Worm (Caenorhabditis elegans) whole organism, L3 larva: ENCODE measurements around the gene Y82E9BL.3.
"Not testable (repeated sequence)": the region's sequence is repeated elsewhere in the genome, so short reads cannot be mapped to it uniquely, and the experiment has no call there.

Experiments used
- ama-1 ChIP-seq: fragments of 150-350 bp; optimal IDR thresholded peaks from 2 replicates; lab custom pipeline; 2018
- ceh-82 ChIP-seq: fragments of 150-350 bp; optimal IDR thresholded peaks from 2 replicates; lab custom pipeline; 2014; ENCODE audit warnings: missing biosample characterization, missing genetic modification characterization
- daf-12 ChIP-seq: fragments of 150-350 bp; optimal IDR thresholded peaks from 2 replicates; lab custom pipeline; 2014; ENCODE audit warnings: missing biosample characterization, missing genetic modification reagents, missing genetic modification characterization
- hmg-11 ChIP-seq: sonication (generic microtip); optimal IDR thresholded peaks from 2 replicates; lab custom pipeline; 2016; ENCODE audit warnings: missing genetic modification characterization, missing compliant biosample characterization
- mdl-1 ChIP-seq: fragments of 150-350 bp; optimal IDR thresholded peaks from 2 replicates; lab custom pipeline; 2014; ENCODE audit warnings: missing biosample characterization, missing genetic modification characterization
- nhr-11 ChIP-seq: fragments of 150-350 bp; optimal IDR thresholded peaks from 2 replicates; lab custom pipeline; 2014; ENCODE audit warnings: missing biosample characterization, missing genetic modification characterization
- nhr-12 ChIP-seq: fragments of 150-350 bp; optimal IDR thresholded peaks from 2 replicates; lab custom pipeline; 2014; ENCODE audit warnings: missing biosample characterization, missing genetic modification characterization
- nhr-25 ChIP-seq: sonication (generic microtip); optimal IDR thresholded peaks from 2 replicates; lab custom pipeline; 2017; ENCODE audit warnings: missing biosample characterization, missing genetic modification characterization
- nhr-28 ChIP-seq: fragments of 150-350 bp; optimal IDR thresholded peaks from 2 replicates; lab custom pipeline; 2014; ENCODE audit warnings: missing biosample characterization, missing genetic modification characterization
- nhr-43 ChIP-seq: sonication (generic microtip); optimal IDR thresholded peaks from 2 replicates; lab custom pipeline; 2016; ENCODE audit warnings: mild to moderate bottlenecking, missing genetic modification characterization, missing compliant biosample characterization; ENCODE audit not compliant: poor library complexity, severe bottlenecking
- nhr-76 ChIP-seq: fragments of 150-350 bp; sonication (generic microtip); optimal IDR thresholded peaks from 5 replicates; lab custom pipeline; 2014; ENCODE audit warnings: missing biosample characterization, missing genetic modification characterization
- unc-39 ChIP-seq: sonication (generic microtip); optimal IDR thresholded peaks from 4 replicates; lab custom pipeline; 2017; ENCODE audit warnings: missing biosample characterization, missing genetic modification characterization
- unc-62 ChIP-seq: fragments of 150-350 bp; sonication (generic microtip); optimal IDR thresholded peaks from 4 replicates; lab custom pipeline; 2014; ENCODE audit warnings: missing biosample characterization, missing genetic modification reagents, missing genetic modification characterization
- ztf-11 ChIP-seq: fragments of 150-350 bp; optimal IDR thresholded peaks from 2 replicates; lab custom pipeline; 2014; ENCODE audit warnings: missing biosample characterization, missing genetic modification characterization

DNA sequence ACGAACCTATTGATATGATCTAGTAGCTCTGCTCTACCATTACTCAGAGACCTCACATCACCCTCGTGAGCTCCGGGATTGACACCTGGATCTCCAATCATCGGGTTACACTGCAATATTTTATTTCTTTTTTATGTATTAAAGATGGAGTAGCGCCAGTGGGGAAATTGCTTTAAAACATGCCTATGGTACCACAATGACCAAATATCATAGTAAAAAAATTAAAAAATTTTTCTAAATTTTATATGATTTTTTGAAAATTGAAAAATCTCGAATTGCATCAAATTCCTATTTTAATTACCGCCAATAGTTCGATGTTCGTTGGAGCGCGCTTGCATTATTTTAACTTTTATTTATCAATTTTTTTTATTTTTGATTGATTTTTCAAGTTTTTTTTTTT is 27.3 kb upstream of the Y82E9BL.3 start, which contains the start of gene pals-40:
- not testable (repeated sequence) for TF ChIP-seq ama-1 (lab: Kevin White, UChicago); hmg-11 (tag; lab: Kevin White, UChicago); nhr-12 (tag; lab: Kevin White, UChicago); ceh-82 (tag; lab: Kevin White, UChicago); unc-39 (tag; lab: Kevin White, UChicago); nhr-25 (tag; lab: Kevin White, UChicago); nhr-11 (tag; lab: Kevin White, UChicago); nhr-28; nhr-76; daf-12 (tag; lab: Kevin White, UChicago); unc-62 (GFP tag; lab: Kevin White, UChicago); nhr-43; mdl-1 (tag; lab: Kevin White, UChicago); ztf-11 (tag; lab: Kevin White, UChicago)
